Worm (Caenorhabditis elegans): ENCODE data around the gene skr-6.

DNA sequence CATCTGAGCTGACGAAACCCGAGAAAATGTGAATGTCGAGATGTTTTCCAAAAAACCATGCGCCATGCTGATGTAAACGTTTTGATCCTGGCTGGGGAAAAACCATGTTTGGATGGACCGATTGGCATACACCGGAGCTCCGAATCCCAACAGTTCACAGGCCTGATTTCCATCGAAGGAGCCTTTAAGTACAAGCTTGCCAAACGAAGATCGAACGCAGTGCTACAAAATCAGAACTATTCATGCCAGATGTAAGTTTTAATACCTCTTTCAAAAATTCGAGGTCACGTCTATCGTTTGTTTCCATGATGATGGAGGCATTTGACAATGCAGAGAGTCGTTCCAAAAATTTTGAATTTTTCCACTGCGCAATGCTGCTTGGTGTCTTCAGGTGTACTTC is 34.0 kb downstream of the skr-6 start:
- no peak for TF ChIP-seq ets-7 (tag; optimal IDR thresholded peaks at IDR 0.05)
- no peak for TF ChIP-seq ceh-36 (tag; optimal IDR thresholded peaks at IDR 0.05)
- TF ChIP-seq tbx-37 (GFP tag; conservative IDR thresholded peaks at IDR 0.05), result no peak
- no peak for TF ChIP-seq ama-1 (optimal IDR thresholded peaks at IDR 0.05)
- TF ChIP-seq tbx-11 (GFP tag; IDR thresholded peaks at IDR 0.05), result no peak
- TF ChIP-seq flt-1 (GFP tag; IDR thresholded peaks at IDR 0.05), result no peak
- no peak for TF ChIP-seq ceh-13 (GFP tag; optimal IDR thresholded peaks at IDR 0.05)
- no peak for TF ChIP-seq sea-1 (GFP tag; conservative IDR thresholded peaks at IDR 0.05)
- TF ChIP-seq hmbx-1 (tag; optimal IDR thresholded peaks at IDR 0.05), result no peak
- TF ChIP-seq aly-1 (tag; optimal IDR thresholded peaks at IDR 0.05), result no peak
- TF ChIP-seq scrt-1 (GFP tag; IDR thresholded peaks at IDR 0.05), result no peak
- TF ChIP-seq B0310.2 (tag; optimal IDR thresholded peaks at IDR 0.05), result no peak

Measured in whole organism, early embryonic.